Fruit fly (Drosophila melanogaster): ENCODE results near the gene bam.

The bam gene

dm6 chr3R:25292864-25293284 is 48.0 kb upstream of the bam start, which contains the start of gene CG31098 (continued):
- no peak for TF ChIP-seq gsb-n (tag; optimal IDR thresholded peaks at IDR 0.05)
- TF ChIP-seq oc (tag; optimal IDR thresholded peaks at IDR 0.05) = no peak
- peak; percentile 51 for TF ChIP-seq CG13894 (tag; optimal IDR thresholded peaks at IDR 0.05)
- TF ChIP-seq Nf-YB (GFP tag; optimal IDR thresholded peaks at IDR 0.05) = no peak
- peak; percentile 39 for TF ChIP-seq CG12769 (tag; optimal IDR thresholded peaks at IDR 0.05)
- TF ChIP-seq Asciz (GFP tag; optimal IDR thresholded peaks at IDR 0.05) = no peak
- peak; percentile 35 for TF ChIP-seq Hmr (GFP tag; optimal IDR thresholded peaks at IDR 0.05)
- TF ChIP-seq chif (GFP tag; optimal IDR thresholded peaks at IDR 0.05) = no peak
- no peak; the same call in 1 of the 2 replicates for TF ChIP-seq CG3847 (GFP tag; IDR thresholded peaks at IDR 0.05)
- TF ChIP-seq Dek (tag; optimal IDR thresholded peaks at IDR 0.05) = no peak
- no peak for TF ChIP-seq Dref (GFP tag; IDR thresholded peaks at IDR 0.05)
- no peak for TF ChIP-seq CG4282 (GFP tag; optimal IDR thresholded peaks at IDR 0.05)
- no peak for TF ChIP-seq CG10321 (GFP tag; IDR thresholded peaks at IDR 0.05)
- no peak for TF ChIP-seq Hr39 (optimal IDR thresholded peaks at IDR 0.05)
- no peak for TF ChIP-seq CG33557 (GFP tag; optimal IDR thresholded peaks at IDR 0.05)
- TF ChIP-seq HmgZ (tag; optimal IDR thresholded peaks at IDR 0.05) = peak; percentile 20
- TF ChIP-seq crol (GFP tag; IDR thresholded peaks at IDR 0.05) = no peak
- no peak for TF ChIP-seq D19A (tag; optimal IDR thresholded peaks at IDR 0.05)
- no peak for TF ChIP-seq Med (GFP tag)
- no peak for TF ChIP-seq CG12104 (GFP tag; optimal IDR thresholded peaks at IDR 0.05)
- no peak for TF ChIP-seq CG33213 (GFP tag; optimal IDR thresholded peaks at IDR 0.05)
- no peak for TF ChIP-seq kah (GFP tag; optimal IDR thresholded peaks at IDR 0.05)
- no peak for TF ChIP-seq Sry-δ (GFP tag; optimal IDR thresholded peaks at IDR 0.05)
- TF ChIP-seq CG11093 (GFP tag; IDR thresholded peaks at IDR 0.05) = no peak
- no peak for TF ChIP-seq her (GFP tag; optimal IDR thresholded peaks at IDR 0.05)
- TF ChIP-seq da (GFP tag; optimal IDR thresholded peaks at IDR 0.05) = no peak
- TF ChIP-seq CG1647 (GFP tag; optimal IDR thresholded peaks at IDR 0.05) = no peak
- no peak for TF ChIP-seq gt (GFP tag; IDR thresholded peaks at IDR 0.05)
- no peak for TF ChIP-seq CG11247 (GFP tag; IDR thresholded peaks at IDR 0.05)
- TF ChIP-seq CG34224 (GFP tag; IDR thresholded peaks at IDR 0.05; ENCODE audit: partially characterized antibody) = peak; percentile 49; the same call in 1 of the 3 replicates
- TF ChIP-seq Drgx (GFP tag; IDR thresholded peaks at IDR 0.05) = no peak
- TF ChIP-seq fd3F (GFP tag; optimal IDR thresholded peaks at IDR 0.05) = no peak
- no peak for TF ChIP-seq CG7987 (GFP tag; optimal IDR thresholded peaks at IDR 0.05)
- peak; percentile 40 for TF ChIP-seq wek (GFP tag; optimal IDR thresholded peaks at IDR 0.05)
- TF ChIP-seq danr (GFP tag; IDR thresholded peaks at IDR 0.05) = no peak
- TF ChIP-seq pan (optimal IDR thresholded peaks at IDR 0.05) = no peak
- TF ChIP-seq pan (GFP tag; optimal IDR thresholded peaks at IDR 0.05 in 1 of 2, IDR thresholded peaks at IDR 0.05 in 1 of 2) = no peak
- no peak for TF ChIP-seq nerfin-2 (GFP tag; IDR thresholded peaks at IDR 0.05; ENCODE audit: partially characterized antibody)
- peak; percentile 49 for TF ChIP-seq exex (tag; optimal IDR thresholded peaks at IDR 0.05)
- no peak for TF ChIP-seq CG2129 (GFP tag; IDR thresholded peaks at IDR 0.05; ENCODE audit: partially characterized antibody)
- no peak for TF ChIP-seq CG1233 (GFP tag; optimal IDR thresholded peaks at IDR 0.05)
- no peak for TF ChIP-seq Dbx (GFP tag; IDR thresholded peaks at IDR 0.05)
- TF ChIP-seq lmd (GFP tag; IDR thresholded peaks at IDR 0.05) = no peak
- peak; percentile 22 for TF ChIP-seq tap (tag; optimal IDR thresholded peaks at IDR 0.05)
- TF ChIP-seq BtbVII (GFP tag; optimal IDR thresholded peaks at IDR 0.05) = peak; percentile 66
- TF ChIP-seq Six4 (GFP tag; optimal IDR thresholded peaks at IDR 0.05) = no peak
- no peak for TF ChIP-seq Xbp1 (GFP tag; optimal IDR thresholded peaks at IDR 0.05)
- no peak for TF ChIP-seq Hsf (GFP tag; optimal IDR thresholded peaks at IDR 0.05)
- no peak for TF ChIP-seq CG4854 (GFP tag; optimal IDR thresholded peaks at IDR 0.05)
- no peak for TF ChIP-seq CG9932 (GFP tag; IDR thresholded peaks at IDR 0.05)
- peak; percentile 35 for TF ChIP-seq CG12299 (tag; optimal IDR thresholded peaks at IDR 0.05)
- TF ChIP-seq CG5245 (GFP tag; optimal IDR thresholded peaks at IDR 0.05) = no peak
